Fruit fly (Drosophila melanogaster) whole organism, wandering third instar larva: ENCODE results near the gene Psf1.

Experiments used
- CrebA ChIP-seq: fragments of 200-800 bp; sonication (Bioruptor generic); optimal IDR thresholded peaks from 2 replicates; lab custom pipeline; 2016; ENCODE audit warnings: missing biosample characterization, mild to moderate bottlenecking, missing genetic modification characterization, borderline replicate concordance
- Dfd ChIP-seq: fragments of >200 bp; optimal IDR thresholded peaks from 2 replicates; lab custom pipeline; 2017; ENCODE audit warnings: missing biosample characterization, missing genetic modification characterization
- Mio ChIP-seq: sonication (Bioruptor generic); optimal IDR thresholded peaks from 2 replicates; lab custom pipeline; 2016; ENCODE audit warnings: missing biosample characterization, missing genetic modification characterization
- Myc ChIP-seq: fragments of >200 bp; optimal IDR thresholded peaks from 2 replicates; lab custom pipeline; 2017
- Sp1 ChIP-seq: fragments of 200-800 bp; sonication (Bioruptor generic); optimal IDR thresholded peaks from 3 replicates; lab custom pipeline; 2019; ENCODE audit warnings: missing biosample characterization, mild to moderate bottlenecking, missing genetic modification characterization, moderate library complexity
- Vsx2 ChIP-seq: fragments of 200-300, 225-300 bp; sonication (Bioruptor generic); optimal IDR thresholded peaks from 2 replicates; lab custom pipeline; 2018; ENCODE audit warnings: missing biosample characterization, missing genetic modification characterization; ENCODE audit not compliant: partially characterized antibody
- brk ChIP-seq: fragments of 200-800 bp; sonication (Bioruptor generic); optimal IDR thresholded peaks from 2 replicates; lab custom pipeline; 2016; ENCODE audit warnings: missing biosample characterization, mild to moderate bottlenecking, missing genetic modification characterization
- dl ChIP-seq, 2 experiments: fragments of 175-275, 200-275 bp in 1 of 2; fragments of 200-275 bp in 1 of 2; sonication (Bioruptor generic); optimal IDR thresholded peaks; lab custom pipeline; 2018; ENCODE audit warnings: mild to moderate bottlenecking in 2 of 2, missing biosample characterization in 2 of 2, missing genetic modification characterization in 2 of 2, moderate library complexity in 2 of 2; ENCODE audit not compliant: partially characterized antibody in 2 of 2, insufficient read depth in 1 of 2
- dmrt93B ChIP-seq: fragments of 200-800 bp; sonication (Bioruptor generic); optimal IDR thresholded peaks from 2 replicates; lab custom pipeline; 2018; ENCODE audit warnings: missing biosample characterization, mild to moderate bottlenecking, missing genetic modification characterization
- fru ChIP-seq: fragments of 200-800 bp; sonication (Bioruptor generic); optimal IDR thresholded peaks from 3 replicates; lab custom pipeline; 2016; ENCODE audit warnings: missing biosample characterization, mild to moderate bottlenecking, missing genetic modification characterization
- h ChIP-seq: fragments of 200-800 bp; sonication (Bioruptor generic); optimal IDR thresholded peaks from 3 replicates; lab custom pipeline; 2016; ENCODE audit warnings: missing biosample characterization, mild to moderate bottlenecking, missing genetic modification characterization
- psq ChIP-seq: fragments of 200-800 bp; sonication (Bioruptor generic); optimal IDR thresholded peaks from 3 replicates; lab custom pipeline; 2017; ENCODE audit warnings: missing biosample characterization, mild to moderate bottlenecking, missing genetic modification characterization, moderate library complexity
- sv ChIP-seq: fragments of 200-800 bp; sonication (Bioruptor generic); optimal IDR thresholded peaks from 3 replicates; lab custom pipeline; 2016; ENCODE audit warnings: missing biosample characterization, missing genetic modification characterization
- tai ChIP-seq: sonication (Bioruptor generic); optimal IDR thresholded peaks from 2 replicates; lab custom pipeline; 2016; ENCODE audit warnings: missing biosample characterization, missing genetic modification characterization
- woc ChIP-seq: sonication (Bioruptor generic); optimal IDR thresholded peaks from 2 replicates; lab custom pipeline; 2016; ENCODE audit warnings: missing biosample characterization, mild to moderate bottlenecking, missing genetic modification characterization

Gene Psf1

DNA sequence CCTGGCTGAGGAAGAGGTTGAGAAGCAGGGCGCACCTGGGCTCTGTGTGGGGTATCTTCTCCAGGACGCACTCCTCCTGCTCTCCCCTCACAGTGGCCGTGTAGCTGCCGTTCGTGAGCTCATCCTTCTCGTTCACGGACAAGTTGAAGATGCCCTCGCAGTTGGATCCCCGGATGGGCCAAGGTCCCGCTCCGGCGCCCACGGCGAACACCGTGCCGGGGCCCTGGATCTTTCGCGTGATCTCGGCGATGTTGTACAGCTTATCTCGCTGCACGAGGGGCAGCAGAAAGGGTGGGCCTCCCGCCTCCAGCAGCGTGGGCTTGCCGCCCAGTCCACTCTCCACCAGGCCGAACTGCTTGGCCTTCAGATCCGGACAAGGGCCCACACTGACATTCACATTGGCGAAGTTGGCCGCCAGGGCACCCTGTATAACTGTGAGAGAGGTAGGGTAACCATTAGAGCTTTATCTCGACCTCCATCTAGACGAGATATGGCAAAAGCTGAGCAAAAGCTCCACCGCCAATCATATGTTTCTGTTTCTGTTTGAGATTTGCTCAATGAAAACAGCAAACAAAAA, 43.5 kb downstream of the Psf1 start:
- TF ChIP-seq woc (no peak), Dfd (GFP tag; lab: Kevin White, UChicago) (peak; percentile 97)
- TF ChIP-seq, all 38 proteins: peak for 1

DNA sequence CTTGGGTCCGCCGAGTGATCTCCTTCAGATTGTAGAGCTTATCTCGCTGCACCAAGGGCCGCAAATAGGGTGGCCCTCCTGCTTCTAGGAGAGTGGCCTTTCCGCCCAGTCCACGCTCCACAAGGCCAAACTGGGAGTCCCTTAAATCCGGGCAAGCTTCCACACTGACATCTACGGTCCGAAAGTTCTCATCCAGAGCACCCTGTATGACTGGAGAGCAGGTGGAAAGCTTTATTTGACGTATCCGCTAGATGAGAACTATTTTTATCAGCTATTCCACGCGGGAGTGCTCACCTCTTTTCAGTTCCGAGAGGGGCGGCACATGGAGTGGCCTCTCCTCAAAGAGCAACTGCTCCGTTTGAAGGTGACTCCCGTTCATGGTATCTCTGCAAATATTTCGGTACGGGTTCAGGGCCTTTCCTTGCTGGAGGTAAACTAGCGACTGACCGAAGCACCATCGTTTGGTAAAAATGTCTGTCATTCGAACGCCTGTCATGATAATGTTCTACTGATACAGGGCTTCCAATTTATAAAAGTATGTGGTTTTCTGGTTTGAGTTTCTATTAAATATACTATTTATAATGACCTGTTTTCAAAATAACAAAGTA, 44.8 kb downstream of the Psf1 start, which contains the start of gene meep:
Gene meep, minus strand, starts transcription at position 449 of the 608 bp plus-strand sequence.
- no peak for TF ChIP-seq Mio (GFP tag; lab: Kevin White, UChicago)
- TF ChIP-seq tai (GFP tag; lab: Kevin White, UChicago) = no peak
- no peak for TF ChIP-seq Sp1 (GFP tag; lab: Kevin White, UChicago)
- no peak for TF ChIP-seq dmrt93B
- TF ChIP-seq brk (GFP tag; lab: Kevin White, UChicago) = no peak
- no peak for TF ChIP-seq CrebA (GFP tag; lab: Kevin White, UChicago)
- TF ChIP-seq Dfd (GFP tag; lab: Kevin White, UChicago) = no peak
- TF ChIP-seq psq (GFP tag; lab: Kevin White, UChicago) = no peak
- no peak for TF ChIP-seq woc
- no peak for TF ChIP-seq h (GFP tag; lab: Kevin White, UChicago)
- TF ChIP-seq dl (GFP tag; optimal IDR thresholded peaks at IDR 0.05; lab: Kevin White, UChicago; ENCODE audit: insufficient read depth in 1 of 2, partially characterized antibody in 2 of 2) = no peak
- TF ChIP-seq fru (GFP tag; lab: Kevin White, UChicago) = no peak
- TF ChIP-seq, all 38 proteins: peak for 0

DNA sequence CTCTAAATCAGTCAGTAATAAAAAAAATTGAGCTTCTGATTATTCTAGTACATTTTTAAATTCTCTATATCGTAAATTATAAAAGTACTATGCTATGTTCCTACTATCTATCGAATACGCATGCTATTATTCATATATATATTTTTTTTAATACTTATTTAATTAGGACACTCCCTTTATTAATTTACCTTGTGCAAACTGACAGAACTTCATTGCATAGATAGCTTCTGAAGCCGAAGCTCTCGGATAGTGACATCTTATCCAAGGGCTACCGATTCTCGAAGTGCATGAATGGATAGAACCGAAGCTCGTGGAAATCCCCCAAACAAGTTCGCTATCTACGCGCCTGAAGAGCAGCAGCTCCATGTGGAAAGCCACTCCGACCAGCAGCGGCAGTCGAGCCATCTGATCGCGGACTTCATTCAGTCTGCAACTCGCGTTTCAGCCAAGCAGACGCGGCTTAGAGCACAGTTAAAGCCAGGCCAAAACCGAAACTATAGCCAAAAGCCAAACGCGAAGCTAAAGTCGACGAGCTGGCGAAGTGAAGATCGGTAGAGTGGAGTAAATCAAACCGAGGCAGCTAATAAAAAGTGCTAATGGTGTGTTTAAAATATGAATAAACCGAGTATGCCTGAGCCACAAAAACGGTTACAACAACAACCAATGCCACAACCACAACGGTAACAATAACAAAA, 47.0 kb downstream of the Psf1 start, which contains the start of gene mwh:
Gene mwh, plus strand, starts transcription at position 430 of the 695 bp plus-strand sequence.
- TF ChIP-seq Vsx2 (no peak), Mio (GFP tag; lab: Kevin White, UChicago) (no peak), brk (GFP tag; lab: Kevin White, UChicago) (no peak), Myc (lab: Kevin White, UChicago) (no peak), sv (no peak)
- TF ChIP-seq, all 38 proteins: peak for 0
